Fruit fly (Drosophila melanogaster) whole organism, pupa: ENCODE data around the gene Dad1.

Experiments used
- CG10348 ChIP-seq: fragments of 200-800 bp; sonication (Bioruptor generic); IDR thresholded peaks from 2 replicates; pipeline ENCODE4 v1.3.6; 2022; ENCODE audit warnings: missing biosample characterization, missing genetic modification characterization
- CG12605 ChIP-seq: fragments of 200-800 bp; sonication (Bioruptor generic); IDR thresholded peaks from 2 replicates; pipeline ENCODE4 v1.3.6; 2022; ENCODE audit warnings: missing biosample characterization, missing genetic modification characterization
- CG13204 ChIP-seq: fragments of 200-800 bp; sonication (Bioruptor generic); optimal IDR thresholded peaks from 2 replicates; lab custom pipeline; 2018; ENCODE audit warnings: missing biosample characterization, mild to moderate bottlenecking, missing genetic modification characterization, moderate library complexity
- CG14655 ChIP-seq: fragments of 200-800 bp; sonication (Bioruptor generic); optimal IDR thresholded peaks from 3 replicates; lab custom pipeline; 2017; ENCODE audit warnings: mild to moderate bottlenecking, missing biosample characterization, missing genetic modification reagents, missing genetic modification characterization
- CG15710 ChIP-seq: fragments of 200-800 bp; sonication (Bioruptor generic); optimal IDR thresholded peaks from 2 replicates; lab custom pipeline; 2018; ENCODE audit warnings: missing biosample characterization, mild to moderate bottlenecking, missing genetic modification characterization, moderate library complexity
- CG17806 ChIP-seq: fragments of 200-800 bp; sonication (Bioruptor generic); optimal IDR thresholded peaks from 2 replicates; lab custom pipeline; 2018; ENCODE audit warnings: missing biosample characterization, mild to moderate bottlenecking, missing genetic modification characterization, moderate library complexity
- CG32121 ChIP-seq: fragments of 200-800 bp; sonication (Bioruptor generic); IDR thresholded peaks from 2 replicates; pipeline ENCODE4 v1.3.6; 2022; ENCODE audit warnings: missing biosample characterization, missing genetic modification characterization
- CG4496 ChIP-seq: fragments of 200-800 bp; sonication (Bioruptor generic); IDR thresholded peaks from 3 replicates; pipeline ENCODE4 v1.3.6; 2022; ENCODE audit warnings: missing biosample characterization, missing genetic modification characterization
- CG8159 ChIP-seq: fragments of 200-800 bp; sonication (Bioruptor generic); optimal IDR thresholded peaks from 3 replicates; lab custom pipeline; 2018; ENCODE audit warnings: missing biosample characterization, mild to moderate bottlenecking, missing genetic modification characterization, moderate library complexity
- CG8301 ChIP-seq: fragments of 200-800 bp; sonication (Bioruptor generic); optimal IDR thresholded peaks from 2 replicates; lab custom pipeline; 2018; ENCODE audit warnings: missing biosample characterization, mild to moderate bottlenecking, missing genetic modification characterization
- CG9948 ChIP-seq: fragments of 200-800 bp; sonication (Bioruptor generic); optimal IDR thresholded peaks from 2 replicates; lab custom pipeline; 2018; ENCODE audit warnings: missing biosample characterization, mild to moderate bottlenecking, missing genetic modification characterization, moderate library complexity
- D1 ChIP-seq: fragments of 200-800 bp; sonication (Bioruptor generic); optimal IDR thresholded peaks from 2 replicates; lab custom pipeline; 2018; ENCODE audit warnings: missing biosample characterization, mild to moderate bottlenecking, missing genetic modification characterization, moderate library complexity
- EcR ChIP-seq: fragments of 200-800 bp; sonication (Bioruptor generic); optimal IDR thresholded peaks from 3 replicates; lab custom pipeline; 2019; ENCODE audit warnings: missing biosample characterization, missing genetic modification characterization, mild to moderate bottlenecking, moderate library complexity, missing genetic modification reagents
- Ets98B ChIP-seq: fragments of 200-800 bp; sonication (Bioruptor generic); IDR thresholded peaks from 2 replicates; pipeline ENCODE4 v1.3.6; 2022; ENCODE audit warnings: missing biosample characterization, missing genetic modification characterization
- Pif1A ChIP-seq: fragments of 200-800 bp; sonication (Bioruptor generic); optimal IDR thresholded peaks from 3 replicates; lab custom pipeline; 2016; ENCODE audit warnings: missing biosample characterization, missing genetic modification characterization
- Pif1B ChIP-seq: fragments of 200-800 bp; sonication (Bioruptor generic); optimal IDR thresholded peaks from 3 replicates; lab custom pipeline; 2016; ENCODE audit warnings: missing biosample characterization, missing genetic modification characterization
- Snoo ChIP-seq: fragments of 200-800 bp; sonication (Bioruptor generic); optimal IDR thresholded peaks from 3 replicates; lab custom pipeline; 2017; ENCODE audit warnings: missing biosample characterization, mild to moderate bottlenecking, missing genetic modification characterization, inconsistent platforms
- fd96Ca ChIP-seq: fragments of 200-800 bp; sonication (Bioruptor generic); IDR thresholded peaks from 3 replicates; pipeline ENCODE4 v1.3.6; 2022; ENCODE audit warnings: missing biosample characterization, missing genetic modification characterization
- gl ChIP-seq: fragments of 200-800 bp; sonication (Bioruptor generic); optimal IDR thresholded peaks from 2 replicates; lab custom pipeline; 2018; ENCODE audit warnings: missing biosample characterization, mild to moderate bottlenecking, missing genetic modification characterization
- rn ChIP-seq: fragments of 200-800 bp; sonication (Bioruptor generic); IDR thresholded peaks from 2 replicates; pipeline ENCODE4 v1.3.6; 2022; ENCODE audit warnings: missing biosample characterization, missing genetic modification characterization

Dad1 gene

dm6 chr2L:8402928-8403285 lies 19.0 kb upstream of the Dad1 start, which contains the start of gene fy:
fy (minus strand) TSS chr2L:8403280.
- TF ChIP-seq CG9948 (tag; lab: Kevin White, UChicago) (no peak), CG13204 (GFP tag; lab: Kevin White, UChicago) (no peak), rn (GFP tag; lab: Robert Waterston, UW) (no peak), fd96Ca (no peak), EcR (GFP tag; lab: Kevin White, UChicago) (no peak), CG10348 (GFP tag; lab: Robert Waterston, UW) (no peak), CG17806 (no peak), CG4496 (no peak), D1 (tag; lab: Kevin White, UChicago) (no peak), CG15710 (tag; lab: Kevin White, UChicago) (no peak), gl (tag; lab: Kevin White, UChicago) (no peak), CG8159 (tag; lab: Kevin White, UChicago) (no peak), CG12605 (GFP tag; lab: Robert Waterston, UW) (no peak), Pif1B (no peak), CG8301 (tag; lab: Kevin White, UChicago) (no peak)
- TF ChIP-seq, all 21 proteins: peak for 0

- no peak for TF ChIP-seq EcR (GFP tag; lab: Kevin White, UChicago)
- no peak for TF ChIP-seq CG8159 (tag; lab: Kevin White, UChicago)
- TF ChIP-seq rn (GFP tag; lab: Robert Waterston, UW), result no peak
- TF ChIP-seq Ets98B, result no peak
- TF ChIP-seq Pif1A, result no peak
Measured at dm6 chr2L:8399863-8400598, 16.1 kb upstream of the Dad1 start, which contains the start of gene CG31898. CG31898 (plus strand) TSS chr2L:8400421.

dm6 chr2L:8398721-8399120 lies 14.8 kb upstream of the Dad1 start, which contains the start of gene CG13386:
CG13386 (plus strand) TSS chr2L:8399021.
- TF ChIP-seq Pif1B, result no peak
- no peak for TF ChIP-seq CG17806
- no peak for TF ChIP-seq EcR (GFP tag; lab: Kevin White, UChicago)
- TF ChIP-seq Snoo (tag; lab: Kevin White, UChicago), result no peak
- no peak for TF ChIP-seq D1 (tag; lab: Kevin White, UChicago)
- no peak for TF ChIP-seq CG15710 (tag; lab: Kevin White, UChicago)

dm6 chr2L:8395996-8396699 lies 12.2 kb upstream of the Dad1 start, which contains the start of the genes Peritrophin-15a and CG13385:
Peritrophin-15a (minus strand) TSS chr2L:8396096.
CG13385 (plus strand) TSS chr2L:8396649.
- TF ChIP-seq fd96Ca, result no peak
- no peak for TF ChIP-seq CG10348 (GFP tag; lab: Robert Waterston, UW)
- TF ChIP-seq CG9948 (tag; lab: Kevin White, UChicago), result no peak
- TF ChIP-seq rn (GFP tag; lab: Robert Waterston, UW), result no peak
- TF ChIP-seq CG4496, result no peak
- TF ChIP-seq Pif1B, result no peak
- TF ChIP-seq EcR (GFP tag; lab: Kevin White, UChicago), result no peak
- TF ChIP-seq CG14655 (GFP tag; lab: Kevin White, UChicago), result no peak
- TF ChIP-seq CG12605 (GFP tag; lab: Robert Waterston, UW), result no peak
- no peak for TF ChIP-seq Pif1A
- TF ChIP-seq D1 (tag; lab: Kevin White, UChicago), result no peak

dm6 chr2L:8394840-8395239 lies 10.9 kb upstream of the Dad1 start, which contains the start of gene Peritrophin-15b:
Peritrophin-15b (minus strand) TSS chr2L:8394940.
- no peak for TF ChIP-seq CG12605 (GFP tag; lab: Robert Waterston, UW)
- TF ChIP-seq CG32121 (GFP tag; lab: Robert Waterston, UW), result no peak
- TF ChIP-seq Pif1A, result no peak
- TF ChIP-seq CG8301 (tag; lab: Kevin White, UChicago), result no peak
- TF ChIP-seq, all 21 proteins: peak for 0

dm6 chr2L:8394180-8394579 lies 10.2 kb upstream of the Dad1 start, which contains the start of gene lectin-29Ca:
lectin-29Ca (minus strand) TSS chr2L:8394280.
- TF ChIP-seq CG10348 (GFP tag; lab: Robert Waterston, UW) (no peak), Ets98B (no peak), EcR (GFP tag; lab: Kevin White, UChicago) (no peak), D1 (tag; lab: Kevin White, UChicago) (no peak), CG12605 (GFP tag; lab: Robert Waterston, UW) (no peak), rn (GFP tag; lab: Robert Waterston, UW) (no peak), CG8159 (tag; lab: Kevin White, UChicago) (no peak), CG15710 (tag; lab: Kevin White, UChicago) (no peak), gl (tag; lab: Kevin White, UChicago) (no peak), CG17806 (no peak), Snoo (tag; lab: Kevin White, UChicago) (no peak)

dm6 chr2L:8393122-8393521 lies 9.2 kb upstream of the Dad1 start, which contains the start of gene Acp29AB:
Acp29AB (minus strand) TSS chr2L:8393222.
- TF ChIP-seq Snoo (tag; lab: Kevin White, UChicago) (no peak), CG9948 (tag; lab: Kevin White, UChicago) (no peak), D1 (tag; lab: Kevin White, UChicago) (no peak), CG14655 (GFP tag; lab: Kevin White, UChicago) (no peak), Pif1B (no peak), CG32121 (GFP tag; lab: Robert Waterston, UW) (no peak), CG8301 (tag; lab: Kevin White, UChicago) (no peak), Ets98B (no peak), gl (tag; lab: Kevin White, UChicago) (no peak), CG13204 (GFP tag; lab: Kevin White, UChicago) (no peak), CG17806 (no peak)
